Fruit fly (Drosophila melanogaster): Measurements from ENCODE around the gene CG2260.
A peak's percentile ranks its signal among the peaks of the same experiment; 100 is the strongest.

The CG2260 gene

dm6 chrX:8093722-8094177, 27.2 kb downstream of the CG2260 start, which contains the start of gene UbcE2H (continued):
- TF ChIP-seq CG8290 (GFP tag; optimal IDR thresholded peaks at IDR 0.05) (no peak), CG8290 (tag; optimal IDR thresholded peaks at IDR 0.05) (peak in 1 of 2 experiments; percentile 52), zf30C (GFP tag; optimal IDR thresholded peaks at IDR 0.05) (peak; percentile 27), chn (GFP tag; optimal IDR thresholded peaks at IDR 0.05) (no peak), nmo (GFP tag; optimal IDR thresholded peaks at IDR 0.05) (peak; percentile 1), sqz (GFP tag; optimal IDR thresholded peaks at IDR 0.05) (peak; percentile 31), eve (GFP tag; optimal IDR thresholded peaks at IDR 0.05) (peak in 1 of 2 experiments; percentile 19), crp (GFP tag; optimal IDR thresholded peaks at IDR 0.05) (peak in 1 of 2 experiments; percentile 15), Dip2 (GFP tag; IDR thresholded peaks at IDR 0.05) (no peak), CG10274 (GFP tag; optimal IDR thresholded peaks at IDR 0.05) (no peak), CG2116 (GFP tag; optimal IDR thresholded peaks at IDR 0.05) (peak; percentile 58), Oaz (GFP tag; IDR thresholded peaks at IDR 0.05) (no peak), CG17186 (GFP tag; optimal IDR thresholded peaks at IDR 0.05) (peak; percentile 23), CG8944 (GFP tag; optimal IDR thresholded peaks at IDR 0.05) (no peak), phol (tag; optimal IDR thresholded peaks at IDR 0.05) (peak; percentile 33), CG11504 (tag; optimal IDR thresholded peaks at IDR 0.05) (peak; percentile 13), MBD-R2 (GFP tag; IDR thresholded peaks at IDR 0.05) (peak; percentile 35; the same call in 1 of the 2 replicates), repo (GFP tag; optimal IDR thresholded peaks at IDR 0.05) (no peak), CG9797 (GFP tag; optimal IDR thresholded peaks at IDR 0.05) (peak; percentile 92), Hr78 (GFP tag; optimal IDR thresholded peaks at IDR 0.05) (peak in 1 of 2 experiments; percentile 30), odd (GFP tag; optimal IDR thresholded peaks at IDR 0.05) (no peak), vvl (GFP tag; IDR thresholded peaks at IDR 0.05) (peak; percentile 77), Adf1 (GFP tag; IDR thresholded peaks at IDR 0.05) (no peak), CG32532 (GFP tag; IDR thresholded peaks at IDR 0.05) (no peak), CG4617 (GFP tag; optimal IDR thresholded peaks at IDR 0.05; ENCODE audit: borderline replicate concordance) (peak; percentile 59), B-H2 (GFP tag; optimal IDR thresholded peaks at IDR 0.05) (no peak), her (GFP tag; optimal IDR thresholded peaks at IDR 0.05) (no peak)

- TF ChIP-seq Side (GFP tag; optimal IDR thresholded peaks at IDR 0.05), result no peak
- no peak for TF ChIP-seq tll (GFP tag; optimal IDR thresholded peaks at IDR 0.05)
- TF ChIP-seq HmgD (GFP tag; optimal IDR thresholded peaks at IDR 0.05), result no peak
- peak; percentile 1 for TF ChIP-seq nom (GFP tag; optimal IDR thresholded peaks at IDR 0.05)
- no peak for TF ChIP-seq CG10267 (tag; optimal IDR thresholded peaks at IDR 0.05)
- peak; percentile 78 for TF ChIP-seq sug (tag; optimal IDR thresholded peaks at IDR 0.05)
- no peak for TF ChIP-seq wek (GFP tag; optimal IDR thresholded peaks at IDR 0.05)
- TF ChIP-seq CTCF (GFP tag; optimal IDR thresholded peaks at IDR 0.05), result no peak
- no peak for TF ChIP-seq cwo (GFP tag; optimal IDR thresholded peaks at IDR 0.05)
- TF ChIP-seq da (GFP tag; optimal IDR thresholded peaks at IDR 0.05), result no peak
- no peak for TF ChIP-seq gsb (GFP tag; IDR thresholded peaks at IDR 0.05)
- no peak for TF ChIP-seq peb (GFP tag; IDR thresholded peaks at IDR 0.05)
- TF ChIP-seq crp (GFP tag; optimal IDR thresholded peaks at IDR 0.05), result peak in 1 of 2 experiments; percentile 62
- no peak for TF ChIP-seq CG7963 (GFP tag; IDR thresholded peaks at IDR 0.05; ENCODE audit: partially characterized antibody)
- no peak for TF ChIP-seq chn (GFP tag; optimal IDR thresholded peaks at IDR 0.05)
- no peak for TF ChIP-seq stwl (tag; optimal IDR thresholded peaks at IDR 0.05)
- peak; percentile 59 for TF ChIP-seq Ets65A (GFP tag)
- TF ChIP-seq ab (GFP tag; optimal IDR thresholded peaks at IDR 0.05), result no peak
- TF ChIP-seq luna (GFP tag; optimal IDR thresholded peaks at IDR 0.05), result no peak
- no peak for TF ChIP-seq CG14860 (GFP tag; IDR thresholded peaks at IDR 0.05; ENCODE audit: partially characterized antibody)
- TF ChIP-seq Usf (GFP tag; optimal IDR thresholded peaks at IDR 0.05), result no peak
- 0 out of 2 replicates have a peak, but pooled peaks have one; percentile 23 for TF ChIP-seq Atf6 (GFP tag; IDR thresholded peaks at IDR 0.05)
- TF ChIP-seq CG33213 (GFP tag; optimal IDR thresholded peaks at IDR 0.05), result no peak
- peak; percentile 74 for TF ChIP-seq CG1832 (GFP tag; optimal IDR thresholded peaks at IDR 0.05)
- TF ChIP-seq Ravus (GFP tag; IDR thresholded peaks at IDR 0.05), result no peak
These were observed 27.8 kb downstream of the CG2260 start for dm6 chrX:8092893-8093721.

Measured in whole organism, embryonic.